Worm (Caenorhabditis elegans) whole organism, L1 larva: Measurements from ENCODE around the gene toh-1.

Experiments used
- ceh-8 ChIP-seq: fragments of 200-800 bp; sonication (Bioruptor generic); optimal IDR thresholded peaks from 2 replicates; lab custom pipeline; 2018; ENCODE audit warnings: mild to moderate bottlenecking, missing genetic modification characterization, moderate library complexity, missing compliant biosample characterization
- ceh-88 ChIP-seq: fragments of 200-800 bp; sonication (Bioruptor generic); IDR thresholded peaks from 2 replicates; pipeline ENCODE4 v1.3.6; 2022; ENCODE audit warnings: missing genetic modification characterization, missing compliant biosample characterization
- ceh-90 ChIP-seq: sonication (generic microtip); optimal IDR thresholded peaks from 2 replicates; lab custom pipeline; 2016; ENCODE audit warnings: missing genetic modification characterization, missing compliant biosample characterization
- ces-1 ChIP-seq: fragments of 150-350 bp; optimal IDR thresholded peaks from 2 replicates; lab custom pipeline; 2014; ENCODE audit warnings: missing biosample characterization, missing genetic modification reagents, missing genetic modification characterization
- dpl-1 ChIP-seq, 3 experiments: fragments of 150-350 bp in 2 of 3; sonication (generic microtip) in 1 of 3; optimal IDR thresholded peaks; 2 replicates each; lab custom pipeline; 2014 to 2017; ENCODE audit warnings: missing biosample characterization in 3 of 3, missing genetic modification characterization in 3 of 3, missing genetic modification reagents in 3 of 3
- efl-1 ChIP-seq, 4 experiments: fragments of 150-350 bp; optimal IDR thresholded peaks in 3 of 4; peaks in 1 of 4; 1 replicate in 1 of 4; 2 replicates in 3 of 4; lab custom pipeline; 2014; ENCODE audit warnings: missing biosample characterization in 2 of 4, missing genetic modification characterization in 2 of 4, missing genetic modification reagents in 2 of 4
- egl-13 ChIP-seq: sonication (generic microtip); optimal IDR thresholded peaks from 2 replicates; lab custom pipeline; 2016; ENCODE audit warnings: missing genotype, missing genetic modification reagents, missing genetic modification characterization, missing compliant biosample characterization
- elt-2 ChIP-seq: sonication (generic microtip); optimal IDR thresholded peaks from 2 replicates; lab custom pipeline; 2016; ENCODE audit warnings: missing genetic modification characterization, mild to moderate bottlenecking, inconsistent platforms, missing compliant biosample characterization, missing genetic modification reagents
- elt-3 ChIP-seq, 6 experiments: fragments of 150-350 bp in 1 of 6; sonication (generic microtip); optimal IDR thresholded peaks; 2 replicates each; lab custom pipeline; 2017 to 2018; ENCODE audit warnings: missing biosample characterization in 6 of 6, missing genetic modification characterization in 6 of 6, inconsistent platforms in 1 of 6
- ets-5 ChIP-seq: fragments of 200-800 bp; sonication (Bioruptor generic); IDR thresholded peaks from 2 replicates; pipeline ENCODE4 v1.3.6; 2022; ENCODE audit warnings: missing genetic modification characterization, missing compliant biosample characterization
- fkh-4 ChIP-seq: sonication (generic microtip); optimal IDR thresholded peaks from 2 replicates; lab custom pipeline; 2016; ENCODE audit warnings: missing compliant biosample characterization, missing genetic modification characterization, borderline replicate concordance
- fkh-8 ChIP-seq: sonication (generic microtip); optimal IDR thresholded peaks from 2 replicates; lab custom pipeline; 2016; ENCODE audit warnings: mild to moderate bottlenecking, missing genetic modification characterization, missing compliant biosample characterization
- fos-1 ChIP-seq: fragments of 150-350 bp; optimal IDR thresholded peaks from 2 replicates; lab custom pipeline; 2014; ENCODE audit warnings: missing biosample characterization, missing genetic modification characterization
- hlh-17 ChIP-seq: fragments of 200-800 bp; sonication (Bioruptor generic); optimal IDR thresholded peaks from 2 replicates; lab custom pipeline; 2018; ENCODE audit warnings: missing genetic modification characterization, mild to moderate bottlenecking, missing compliant biosample characterization, moderate library complexity, borderline replicate concordance
- hpl-2 ChIP-seq: fragments of 150-350 bp; optimal IDR thresholded peaks from 2 replicates; lab custom pipeline; 2014; ENCODE audit warnings: missing biosample characterization, missing genetic modification reagents, missing genetic modification characterization
- isw-1 ChIP-seq: fragments of 200-800 bp; sonication (Bioruptor generic); IDR thresholded peaks from 2 replicates; pipeline ENCODE4 v1.3.6; 2022; ENCODE audit warnings: missing genetic modification characterization, missing compliant biosample characterization
- lin-13 ChIP-seq: fragments of 150-350 bp; optimal IDR thresholded peaks from 2 replicates; lab custom pipeline; 2014; ENCODE audit warnings: missing biosample characterization, missing genetic modification reagents, missing genetic modification characterization
- lin-14 ChIP-seq: fragments of 200-800 bp; sonication (Bioruptor generic); optimal IDR thresholded peaks from 2 replicates; lab custom pipeline; 2018; ENCODE audit warnings: mild to moderate bottlenecking, missing genetic modification characterization, moderate library complexity, missing compliant biosample characterization
- lin-35 ChIP-seq, 2 experiments: fragments of 150-350 bp; optimal IDR thresholded peaks; 2 replicates each; lab custom pipeline; 2014; ENCODE audit warnings: missing biosample characterization in 2 of 2, missing genetic modification characterization in 2 of 2, missing genetic modification reagents in 2 of 2
- lin-39 ChIP-seq: fragments of 150-350 bp; optimal IDR thresholded peaks from 2 replicates; lab custom pipeline; 2014; ENCODE audit warnings: missing biosample characterization, missing genetic modification reagents, missing genetic modification characterization
- lir-3 ChIP-seq: sonication (generic microtip); optimal IDR thresholded peaks from 2 replicates; lab custom pipeline; 2016; ENCODE audit warnings: mild to moderate bottlenecking, missing genetic modification characterization, moderate library complexity, missing compliant biosample characterization; ENCODE audit not compliant: poor library complexity
- lsy-2 ChIP-seq, 2 experiments: fragments of 150-350 bp; optimal IDR thresholded peaks; 2 replicates each; lab custom pipeline; 2014; ENCODE audit warnings: missing biosample characterization in 2 of 2, missing genetic modification characterization in 2 of 2
- mab-9 ChIP-seq: fragments of 200-800 bp; sonication (Bioruptor generic); IDR thresholded peaks from 2 replicates; pipeline ENCODE4 v1.3.6; 2022; ENCODE audit warnings: missing genetic modification reagents, missing genetic modification characterization, missing compliant biosample characterization
- mep-1 ChIP-seq: fragments of 150-350 bp; optimal IDR thresholded peaks from 2 replicates; lab custom pipeline; 2014; ENCODE audit warnings: missing biosample characterization, missing genetic modification characterization
- nhr-11 ChIP-seq: fragments of 150-350 bp; optimal IDR thresholded peaks from 2 replicates; lab custom pipeline; 2014; ENCODE audit warnings: missing biosample characterization, missing genetic modification characterization
- nhr-20 ChIP-seq: sonication (generic microtip); optimal IDR thresholded peaks from 2 replicates; lab custom pipeline; 2016; ENCODE audit warnings: mild to moderate bottlenecking, missing genetic modification characterization, missing compliant biosample characterization
- nhr-47 ChIP-seq: sonication (generic microtip); optimal IDR thresholded peaks from 2 replicates; lab custom pipeline; 2016; ENCODE audit warnings: mild to moderate bottlenecking, missing genetic modification characterization, moderate library complexity, missing compliant biosample characterization
- nhr-77 ChIP-seq: fragments of 150-350 bp; optimal IDR thresholded peaks from 2 replicates; lab custom pipeline; 2014; ENCODE audit warnings: missing biosample characterization, missing genetic modification characterization
- nhr-84 ChIP-seq: sonication (generic microtip); optimal IDR thresholded peaks from 2 replicates; lab custom pipeline; 2017; ENCODE audit warnings: missing biosample characterization, missing genetic modification characterization
- nhr-85 ChIP-seq: sonication (generic microtip); peaks from one replicate; lab custom pipeline; 2016; ENCODE audit warnings: missing genetic modification characterization, inconsistent platforms, missing compliant biosample characterization
- pag-3 ChIP-seq: sonication (generic microtip); optimal IDR thresholded peaks from 2 replicates; lab custom pipeline; 2017; ENCODE audit warnings: missing genetic modification characterization, mild to moderate bottlenecking, missing compliant biosample characterization, antibody characterized with exemption, borderline replicate concordance; ENCODE audit not compliant: insufficient read depth
- pqm-1 ChIP-seq: sonication (generic microtip); optimal IDR thresholded peaks from 3 replicates; lab custom pipeline; 2017; ENCODE audit warnings: missing biosample characterization, missing genetic modification characterization
- skn-1 ChIP-seq: fragments of 150-350 bp; optimal IDR thresholded peaks from 2 replicates; lab custom pipeline; 2014; ENCODE audit warnings: missing biosample characterization, missing genetic modification characterization
- snu-23 ChIP-seq: sonication (generic microtip); optimal IDR thresholded peaks from 2 replicates; lab custom pipeline; 2016; ENCODE audit warnings: missing genetic modification characterization, missing compliant biosample characterization
- sptf-1 ChIP-seq: fragments of 150-350 bp; optimal IDR thresholded peaks from 2 replicates; lab custom pipeline; 2014; ENCODE audit warnings: missing biosample characterization, missing genetic modification characterization
- sup-37 ChIP-seq: fragments of 200-800 bp; sonication (Bioruptor generic); optimal IDR thresholded peaks from 2 replicates; lab custom pipeline; 2018; ENCODE audit warnings: mild to moderate bottlenecking, missing genetic modification characterization, missing compliant biosample characterization
- swsn-7 ChIP-seq: sonication (generic microtip); optimal IDR thresholded peaks from 2 replicates; lab custom pipeline; 2016; ENCODE audit warnings: missing genetic modification characterization, missing compliant biosample characterization
- unc-130 ChIP-seq: fragments of 150-350 bp; optimal IDR thresholded peaks from 2 replicates; lab custom pipeline; 2017; ENCODE audit warnings: missing biosample characterization, missing genetic modification characterization, inconsistent platforms
- unc-30 ChIP-seq: sonication (generic microtip); optimal IDR thresholded peaks from 2 replicates; lab custom pipeline; 2017; ENCODE audit warnings: missing biosample characterization, missing genetic modification characterization
- unc-62 ChIP-seq: fragments of 150-350 bp; optimal IDR thresholded peaks from 2 replicates; lab custom pipeline; 2014; ENCODE audit warnings: missing biosample characterization, missing genetic modification reagents, missing genetic modification characterization
- xbp-1 ChIP-seq: sonication (generic microtip); optimal IDR thresholded peaks from 2 replicates; lab custom pipeline; 2016; ENCODE audit warnings: missing genetic modification characterization, missing compliant biosample characterization
- ztf-11 ChIP-seq, 2 experiments: sonication (generic microtip); optimal IDR thresholded peaks; 2 replicates each; lab custom pipeline; 2016 to 2017; ENCODE audit warnings: missing genetic modification characterization in 2 of 2, missing biosample characterization in 1 of 2, missing compliant biosample characterization in 1 of 2
- ztf-4 ChIP-seq: fragments of 150-350 bp; optimal IDR thresholded peaks from 2 replicates; lab custom pipeline; 2014; ENCODE audit warnings: missing biosample characterization, missing genetic modification characterization

The toh-1 gene

DNA sequence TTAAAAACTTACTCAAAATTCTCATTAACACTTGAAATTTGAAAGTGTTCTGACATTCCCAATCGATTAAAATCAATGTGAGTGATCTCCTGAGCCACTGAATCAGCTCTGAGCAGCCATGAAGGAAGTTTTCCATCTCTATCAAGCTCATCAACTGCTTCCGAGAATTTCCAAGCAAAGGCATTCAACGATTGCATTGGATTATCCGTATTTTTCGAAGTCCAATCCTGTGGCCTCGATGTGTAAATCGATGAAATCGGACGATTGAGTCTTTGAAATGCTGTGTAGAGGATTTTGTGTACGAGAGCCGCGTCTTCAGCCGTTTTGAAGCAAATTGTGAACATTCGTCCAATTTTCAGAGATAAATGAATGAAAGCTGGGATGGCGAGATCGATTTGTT, 12.9 kb downstream of the toh-1 start:
- peak; percentile 45 for TF ChIP-seq nhr-85 (tag; lab: Kevin White, UChicago)
- no peak for TF ChIP-seq ceh-8

DNA sequence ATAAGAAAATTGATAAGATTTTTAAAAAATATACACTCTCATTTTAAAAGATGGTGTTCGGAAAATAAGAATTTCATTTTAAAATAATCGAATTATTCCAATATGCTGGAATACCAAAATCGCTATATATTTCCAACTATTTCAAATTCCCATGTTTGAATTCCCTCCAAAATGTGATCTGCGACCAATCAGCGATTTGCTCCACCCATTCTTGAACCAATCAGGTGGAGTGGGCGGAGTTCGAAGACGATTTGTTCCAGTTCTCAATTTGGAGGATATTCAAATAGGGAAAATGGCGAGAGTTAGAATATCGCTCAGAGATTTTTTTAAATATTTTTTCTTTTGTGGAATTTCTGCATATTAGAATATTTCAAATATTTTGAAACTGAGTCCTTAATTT, 18.0 kb downstream of the toh-1 start:
- TF ChIP-seq ets-5 (GFP tag; lab: Robert Waterston, UW): no peak
- no peak for TF ChIP-seq nhr-85 (tag; lab: Kevin White, UChicago)
- TF ChIP-seq dpl-1 (GFP tag; optimal IDR thresholded peaks at IDR 0.05; lab: Kevin White, UChicago): peak in 2 of 3 experiments; percentile 50 to 67
- TF ChIP-seq efl-1 (optimal IDR thresholded peaks at IDR 0.05; lab: Kevin White, UChicago): peak in 1 of 2 experiments; percentile 34
- peak; percentile 71 to 83 for TF ChIP-seq efl-1 (GFP tag; optimal IDR thresholded peaks at IDR 0.05 in 1 of 2; lab: Kevin White, UChicago)
- TF ChIP-seq lin-35 (GFP tag; optimal IDR thresholded peaks at IDR 0.05; lab: Kevin White, UChicago): peak; percentile 17 to 38
- no peak for TF ChIP-seq unc-30 (tag; lab: Kevin White, UChicago)

DNA sequence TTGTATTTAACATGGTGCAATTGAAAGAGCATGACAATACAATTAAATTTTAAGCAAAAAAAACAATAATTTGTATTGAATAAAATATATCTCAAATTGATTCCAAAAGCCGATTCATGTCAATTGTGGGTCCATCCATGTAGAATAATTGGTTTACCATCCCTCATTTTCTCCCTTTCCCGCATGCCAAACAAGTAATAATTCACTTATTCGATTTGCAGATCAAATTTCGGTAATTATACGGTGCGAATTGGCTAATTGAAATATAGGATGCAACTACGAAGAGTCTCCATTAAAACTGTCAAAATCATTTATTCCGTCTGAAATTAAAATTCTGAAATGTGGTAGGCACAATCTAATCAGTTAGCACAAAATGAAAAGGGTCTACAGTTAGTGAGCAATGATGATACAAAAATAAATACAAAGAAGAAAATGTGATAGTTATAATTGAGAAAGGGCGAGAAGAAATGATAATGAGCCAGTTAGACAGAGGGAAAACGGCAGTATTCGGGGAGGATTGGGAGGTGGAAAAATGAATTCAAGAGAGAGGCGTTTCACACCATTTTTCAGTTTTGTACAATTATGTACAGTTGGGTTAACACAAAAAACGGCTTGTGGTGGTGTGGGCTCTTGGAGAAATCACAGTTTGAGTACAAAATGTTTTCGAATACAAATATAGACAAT, 19.0 kb downstream of the toh-1 start:
- TF ChIP-seq xbp-1: no peak
- no peak for TF ChIP-seq ztf-11 (tag; optimal IDR thresholded peaks at IDR 0.05; lab: Kevin White, UChicago)
- TF ChIP-seq egl-13 (tag; lab: Kevin White, UChicago): no peak
- TF ChIP-seq ceh-8: peak; percentile 63
- no peak for TF ChIP-seq ces-1 (GFP tag; lab: Kevin White, UChicago)
- TF ChIP-seq nhr-77: no peak
- no peak for TF ChIP-seq mab-9 (GFP tag; lab: Robert Waterston, UW)
- TF ChIP-seq nhr-11 (tag; lab: Kevin White, UChicago): no peak
- TF ChIP-seq lir-3 (tag; lab: Kevin White, UChicago): no peak
- peak; percentile 7 for TF ChIP-seq lin-14 (GFP tag; lab: Kevin White, UChicago)
- TF ChIP-seq fkh-8 (tag; lab: Kevin White, UChicago): no peak
- TF ChIP-seq dpl-1 (GFP tag; optimal IDR thresholded peaks at IDR 0.05; lab: Kevin White, UChicago): no peak
- TF ChIP-seq lin-39 (tag; lab: Kevin White, UChicago): no peak
- TF ChIP-seq elt-3 (tag; optimal IDR thresholded peaks at IDR 0.05; lab: Kevin White, UChicago): no peak
- peak in 1 of 2 experiments; percentile 5 for TF ChIP-seq lsy-2 (tag; optimal IDR thresholded peaks at IDR 0.05; lab: Kevin White, UChicago)
- TF ChIP-seq pag-3 (tag; lab: Kevin White, UChicago): no peak
- TF ChIP-seq efl-1 (optimal IDR thresholded peaks at IDR 0.05; lab: Kevin White, UChicago): no peak
- TF ChIP-seq efl-1 (GFP tag; optimal IDR thresholded peaks at IDR 0.05 in 1 of 2; lab: Kevin White, UChicago): peak in 1 of 2 experiments; percentile 51
- TF ChIP-seq hlh-17: no peak
- no peak for TF ChIP-seq nhr-20 (tag; lab: Kevin White, UChicago)
- TF ChIP-seq nhr-84: no peak
- TF ChIP-seq pqm-1 (tag; lab: Kevin White, UChicago): no peak
- peak; percentile 7 for TF ChIP-seq ztf-4 (tag; lab: Kevin White, UChicago)
- peak; percentile 55 for TF ChIP-seq nhr-85 (tag; lab: Kevin White, UChicago)

DNA sequence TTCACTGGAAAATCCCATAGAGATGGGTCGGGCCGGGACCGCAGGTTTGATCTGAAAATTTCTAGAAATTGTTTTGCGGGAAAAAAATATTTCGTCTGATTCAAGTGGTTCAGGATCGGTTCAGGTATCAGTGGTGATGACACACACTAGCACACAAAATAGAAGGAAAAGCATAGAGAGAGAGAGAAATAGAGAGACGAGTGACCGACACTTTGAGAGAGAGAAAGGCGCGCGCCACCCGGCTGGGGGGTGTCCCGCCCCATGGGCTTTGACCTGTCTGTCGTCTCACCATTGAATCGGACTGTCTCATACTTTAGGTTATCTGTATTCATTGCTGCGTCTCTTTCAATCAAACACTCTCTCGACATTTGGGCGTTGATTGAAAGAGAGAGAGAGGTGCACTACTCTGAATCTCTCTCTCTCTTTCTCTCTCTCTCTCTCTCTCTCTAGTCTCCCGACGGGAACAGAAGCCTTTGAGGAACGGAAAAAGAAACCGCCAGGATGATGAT, 22.3 kb downstream of the toh-1 start, which contains the start of gene acy-3:
Gene acy-3, minus strand, starts transcription at position 51 of the 509 bp plus-strand sequence.
- TF ChIP-seq isw-1 (GFP tag; lab: Robert Waterston, UW) (no peak), nhr-11 (tag; lab: Kevin White, UChicago) (peak; percentile 24), mep-1 (tag; lab: Kevin White, UChicago) (no peak), skn-1 (peak; percentile 1), sptf-1 (no peak), hpl-2 (no peak), sup-37 (GFP tag; lab: Kevin White, UChicago) (peak; percentile 25), unc-62 (GFP tag; lab: Kevin White, UChicago) (no peak), ceh-88 (GFP tag; lab: Robert Waterston, UW) (no peak), nhr-20 (tag; lab: Kevin White, UChicago) (peak; percentile 62), fkh-8 (tag; lab: Kevin White, UChicago) (no peak), snu-23 (GFP tag; lab: Kevin White, UChicago) (peak; percentile 76), swsn-7 (tag; lab: Kevin White, UChicago) (peak; percentile 51), lin-13 (GFP tag; lab: Kevin White, UChicago) (no peak), lsy-2 (tag; optimal IDR thresholded peaks at IDR 0.05; lab: Kevin White, UChicago) (peak; percentile 29 to 53), lir-3 (tag; lab: Kevin White, UChicago) (no peak), unc-130 (peak; percentile 18), fos-1 (tag; lab: Kevin White, UChicago) (peak; percentile 19), ztf-4 (tag; lab: Kevin White, UChicago) (peak; percentile 52), nhr-47 (tag; lab: Kevin White, UChicago) (peak; percentile 56), dpl-1 (GFP tag; optimal IDR thresholded peaks at IDR 0.05; lab: Kevin White, UChicago) (peak in 1 of 3 experiments; percentile 35), ceh-90 (tag; lab: Kevin White, UChicago) (no peak), nhr-77 (no peak), fkh-4 (tag; lab: Kevin White, UChicago) (no peak), elt-2 (tag; lab: Kevin White, UChicago) (peak; percentile 28)
